Fruit fly (Drosophila melanogaster) whole organism, embryonic: ENCODE data around the gene Chd64.
A peak's percentile ranks its signal among the peaks of the same experiment; 100 is the strongest.

Source experiments
- Ada2b ChIP-seq: fragments of 200-800 bp; sonication (Bioruptor generic); IDR thresholded peaks from 2 replicates; pipeline ENCODE4 v1.3.6; 2022; ENCODE audit warnings: missing biosample characterization, missing genetic modification characterization
- Adf1 ChIP-seq: fragments of 200-800 bp; sonication (Bioruptor generic); IDR thresholded peaks from 2 replicates; pipeline ENCODE4 v1.3.6; 2022; ENCODE audit warnings: missing biosample characterization, missing genetic modification characterization
- Aef1 ChIP-seq: fragments of 200-800 bp; sonication (Bioruptor generic); IDR thresholded peaks from 3 replicates; pipeline ENCODE4 v1.3.6; 2022; ENCODE audit warnings: missing biosample characterization, missing genetic modification characterization
- BEAF-32 ChIP-seq: fragments of 200-800 bp; sonication (Bioruptor generic); optimal IDR thresholded peaks from 3 replicates; lab custom pipeline; 2017; ENCODE audit warnings: missing biosample characterization, missing genetic modification characterization, mild to moderate bottlenecking, moderate library complexity, missing genetic modification reagents
- CG10147 ChIP-seq: fragments of 200-800 bp; sonication (Bioruptor generic); optimal IDR thresholded peaks from 2 replicates; lab custom pipeline; 2019; ENCODE audit warnings: missing biosample characterization, mild to moderate bottlenecking, missing genetic modification characterization, moderate library complexity
- CG10267 ChIP-seq: fragments of 200-800 bp; sonication (Bioruptor generic); optimal IDR thresholded peaks from 2 replicates; lab custom pipeline; 2018; ENCODE audit warnings: missing biosample characterization, mild to moderate bottlenecking, missing genetic modification characterization, moderate library complexity
- CG11247 ChIP-seq: fragments of 200-800 bp; sonication (Bioruptor generic); IDR thresholded peaks from 2 replicates; pipeline ENCODE4 v1.3.6; 2022; ENCODE audit warnings: missing biosample characterization, missing genetic modification characterization
- CG12391 ChIP-seq: fragments of 200-800 bp; sonication (Bioruptor generic); optimal IDR thresholded peaks from 3 replicates; lab custom pipeline; 2018; ENCODE audit warnings: missing biosample characterization, mild to moderate bottlenecking, missing genetic modification characterization, moderate library complexity
- CG14014 ChIP-seq: fragments of 200-800 bp; sonication (Bioruptor generic); IDR thresholded peaks from 2 replicates; pipeline ENCODE4 v1.3.6; 2022; ENCODE audit warnings: missing biosample characterization, missing genetic modification characterization
- CG15601 ChIP-seq: fragments of 200-800 bp; sonication (Bioruptor generic); optimal IDR thresholded peaks from 3 replicates; lab custom pipeline; 2019; ENCODE audit warnings: missing biosample characterization, mild to moderate bottlenecking, missing genetic modification characterization, moderate library complexity
- CG15696 ChIP-seq: fragments of 200-800 bp; sonication (Bioruptor generic); optimal IDR thresholded peaks from 2 replicates; lab custom pipeline; 2019; ENCODE audit warnings: missing biosample characterization, mild to moderate bottlenecking, missing genetic modification characterization, moderate library complexity
- CG1603 ChIP-seq: fragments of 200-800 bp; sonication (Bioruptor generic); optimal IDR thresholded peaks from 2 replicates; lab custom pipeline; 2019; ENCODE audit warnings: missing biosample characterization, mild to moderate bottlenecking, missing genetic modification characterization, moderate library complexity
- CG1647 ChIP-seq: fragments of 200-800 bp; sonication (Bioruptor generic); optimal IDR thresholded peaks from 3 replicates; lab custom pipeline; 2016; ENCODE audit warnings: missing biosample characterization, missing genetic modification characterization
- CG17359 ChIP-seq: fragments of 200-800 bp; sonication (Bioruptor generic); optimal IDR thresholded peaks from 3 replicates; lab custom pipeline; 2018; ENCODE audit warnings: missing biosample characterization, mild to moderate bottlenecking, missing genetic modification characterization, moderate library complexity
- CG18262 ChIP-seq: fragments of 200-800 bp; optimal IDR thresholded peaks from 3 replicates; lab custom pipeline; 2019; ENCODE audit warnings: missing biosample characterization, mild to moderate bottlenecking, missing genetic modification characterization, moderate library complexity
- CG18599 ChIP-seq: fragments of 200-800 bp; sonication (Bioruptor generic); optimal IDR thresholded peaks from 3 replicates; lab custom pipeline; 2017; ENCODE audit warnings: missing biosample characterization, missing genetic modification characterization, mild to moderate bottlenecking, moderate library complexity, missing genetic modification reagents
- CG18619 ChIP-seq: fragments of 200-800 bp; sonication (Bioruptor generic); optimal IDR thresholded peaks from 3 replicates; lab custom pipeline; 2017; ENCODE audit warnings: missing biosample characterization, mild to moderate bottlenecking, missing genetic modification characterization
- CG2120 ChIP-seq: fragments of 200-800 bp; sonication (Bioruptor generic); optimal IDR thresholded peaks from 3 replicates; lab custom pipeline; 2016; ENCODE audit warnings: missing biosample characterization, missing genetic modification characterization
- CG2199 ChIP-seq: fragments of 200-800 bp; sonication (Bioruptor generic); IDR thresholded peaks from 3 replicates; pipeline ENCODE4 v1.3.6; 2022; ENCODE audit warnings: missing biosample characterization, missing genetic modification characterization
- CG34224 ChIP-seq: fragments of 200-800 bp; sonication (Bioruptor generic); IDR thresholded peaks from 3 replicates; pipeline ENCODE4 v1.3.6; 2022; ENCODE audit warnings: missing biosample characterization, missing genetic modification characterization; ENCODE audit not compliant: partially characterized antibody
- CG3995 ChIP-seq: fragments of 200-800 bp; sonication (Bioruptor generic); optimal IDR thresholded peaks from 3 replicates; lab custom pipeline; 2016; ENCODE audit warnings: missing biosample characterization, missing genetic modification characterization
- CG43689 ChIP-seq: fragments of 200-800 bp; sonication (Bioruptor generic); IDR thresholded peaks from 2 replicates; pipeline ENCODE4 v1.3.6; 2022; ENCODE audit warnings: missing biosample characterization, missing genetic modification characterization
- CG7928 ChIP-seq: fragments of 200-800 bp; sonication (Bioruptor generic); optimal IDR thresholded peaks from 2 replicates; lab custom pipeline; 2017; ENCODE audit warnings: missing biosample characterization, mild to moderate bottlenecking, missing genetic modification characterization
- CHES-1-like ChIP-seq: fragments of 200-800 bp; sonication (Bioruptor generic); optimal IDR thresholded peaks from 2 replicates; lab custom pipeline; 2016; ENCODE audit warnings: missing biosample characterization, missing genetic modification characterization
- Dek ChIP-seq: fragments of 200-800 bp; sonication (Bioruptor generic); optimal IDR thresholded peaks from 3 replicates; lab custom pipeline; 2019; ENCODE audit warnings: missing biosample characterization, mild to moderate bottlenecking, missing genetic modification characterization, moderate library complexity
- Hmr ChIP-seq: fragments of 200-800 bp; sonication (Bioruptor generic); optimal IDR thresholded peaks from 3 replicates; lab custom pipeline; 2017; ENCODE audit warnings: mild to moderate bottlenecking, missing biosample characterization, missing genetic modification reagents, missing genetic modification characterization
- Meics ChIP-seq: fragments of 200-800 bp; sonication (Bioruptor generic); optimal IDR thresholded peaks from 2 replicates; lab custom pipeline; 2017; ENCODE audit warnings: missing biosample characterization, mild to moderate bottlenecking, missing genetic modification characterization
- Rfx ChIP-seq: fragments of 200-800 bp; sonication (Bioruptor generic); IDR thresholded peaks from 2 replicates; pipeline ENCODE4 v1.3.6; 2022; ENCODE audit warnings: missing biosample characterization, missing genetic modification characterization
- Scr ChIP-seq: fragments of 200-800 bp; sonication (Bioruptor generic); IDR thresholded peaks from 2 replicates; pipeline ENCODE4 v1.3.6; 2022; ENCODE audit warnings: missing biosample characterization, missing genetic modification characterization; ENCODE audit not compliant: partially characterized antibody
- abd-A ChIP-seq: fragments of 200-800 bp; sonication (Bioruptor generic); optimal IDR thresholded peaks from 3 replicates; lab custom pipeline; 2019; ENCODE audit warnings: missing biosample characterization, mild to moderate bottlenecking, missing genetic modification characterization, moderate library complexity
- bbx ChIP-seq: fragments of 200-800 bp; sonication (Bioruptor generic); IDR thresholded peaks from 2 replicates; pipeline ENCODE4 v1.3.6; 2022; ENCODE audit warnings: missing biosample characterization, missing genetic modification characterization; ENCODE audit not compliant: partially characterized antibody
- caup ChIP-seq: fragments of 200-800 bp; sonication (Bioruptor generic); optimal IDR thresholded peaks from 3 replicates; lab custom pipeline; 2017; ENCODE audit warnings: missing biosample characterization, mild to moderate bottlenecking, missing genetic modification characterization, moderate library complexity; ENCODE audit not compliant: severe bottlenecking
- corto ChIP-seq: fragments of 200-800 bp; sonication (Bioruptor generic); optimal IDR thresholded peaks from 2 replicates; lab custom pipeline; 2016; ENCODE audit warnings: missing biosample characterization, mild to moderate bottlenecking, missing genetic modification characterization, moderate library complexity
- fd64A ChIP-seq: fragments of 200-800 bp; sonication (Bioruptor generic); optimal IDR thresholded peaks from 3 replicates; lab custom pipeline; 2018; ENCODE audit warnings: missing biosample characterization, mild to moderate bottlenecking, missing genetic modification characterization
- gsb-n ChIP-seq: fragments of 200-800 bp; sonication (Bioruptor generic); optimal IDR thresholded peaks from 3 replicates; lab custom pipeline; 2018; ENCODE audit warnings: missing biosample characterization, mild to moderate bottlenecking, missing genetic modification characterization
- hkb ChIP-seq, 2 experiments: fragments of 200-800 bp in 1 of 2; fragments of >200 bp in 1 of 2; sonication (Bioruptor generic) in 1 of 2; IDR thresholded peaks in 1 of 2; optimal IDR thresholded peaks in 1 of 2; 2 replicates each; pipeline versions ENCODE4 v1.3.6 to Lab custom; 2017 to 2022; ENCODE audit warnings: missing biosample characterization in 1 of 2, missing genetic modification characterization in 1 of 2
- ind ChIP-seq: fragments of 200-800 bp; sonication (Bioruptor generic); optimal IDR thresholded peaks from 3 replicates; lab custom pipeline; 2016; ENCODE audit warnings: missing biosample characterization, missing genetic modification characterization
- jigr1 ChIP-seq: fragments of 200-800 bp; sonication (Bioruptor generic); IDR thresholded peaks from 3 replicates; pipeline ENCODE4 v1.3.6; 2022; ENCODE audit warnings: missing biosample characterization, missing genetic modification characterization
- ken ChIP-seq: fragments of 200-800 bp; sonication (Bioruptor generic); IDR thresholded peaks from 3 replicates; pipeline ENCODE4 v1.3.6; 2022; ENCODE audit warnings: missing biosample characterization, missing genetic modification characterization
- lab ChIP-seq: fragments of 200-800 bp; sonication (Bioruptor generic); optimal IDR thresholded peaks from 3 replicates; lab custom pipeline; 2017; ENCODE audit warnings: missing biosample characterization, missing genetic modification characterization, mild to moderate bottlenecking, moderate library complexity, missing genetic modification reagents
- lilli ChIP-seq: fragments of 200-800 bp; sonication (Bioruptor generic); optimal IDR thresholded peaks from 3 replicates; lab custom pipeline; 2016; ENCODE audit warnings: missing biosample characterization, missing genetic modification characterization
- maf-S ChIP-seq: fragments of 200-800 bp; sonication (Bioruptor generic); optimal IDR thresholded peaks from 2 replicates; lab custom pipeline; 2016; ENCODE audit warnings: missing biosample characterization, missing genetic modification characterization
- peb ChIP-seq: fragments of 200-800 bp; sonication (Bioruptor generic); IDR thresholded peaks from 2 replicates; pipeline ENCODE4 v1.3.6; 2022; ENCODE audit warnings: missing biosample characterization, missing genetic modification characterization
- pita ChIP-seq: fragments of 200-800 bp; sonication (Bioruptor generic); optimal IDR thresholded peaks from 2 replicates; lab custom pipeline; 2017; ENCODE audit warnings: missing biosample characterization, mild to moderate bottlenecking, missing genetic modification characterization
- repo ChIP-seq: fragments of 200-800 bp; sonication (Bioruptor generic); optimal IDR thresholded peaks from 2 replicates; lab custom pipeline; 2016; ENCODE audit warnings: missing biosample characterization, missing genetic modification characterization
- trem ChIP-seq: fragments of 200-800 bp; optimal IDR thresholded peaks from 3 replicates; lab custom pipeline; 2019; ENCODE audit warnings: missing biosample characterization, mild to moderate bottlenecking, missing genetic modification characterization, moderate library complexity
- unpg ChIP-seq: fragments of 200-800 bp; sonication (Bioruptor generic); optimal IDR thresholded peaks from 3 replicates; lab custom pipeline; 2018; ENCODE audit warnings: missing biosample characterization, mild to moderate bottlenecking, missing genetic modification characterization, moderate library complexity
- zfh1 ChIP-seq: fragments of 200-800 bp; sonication (Bioruptor generic); IDR thresholded peaks from 3 replicates; pipeline ENCODE4 v1.3.6; 2022; ENCODE audit warnings: missing biosample characterization, missing genetic modification characterization

Gene Chd64

dm6 chr3L:4169957-4170651, 47.9 kb upstream of the Chd64 start, which contains the start of gene Ero1L (continued):
- TF ChIP-seq CG1647 (GFP tag; lab: Kevin White, UChicago) (no peak), CG34224 (GFP tag; lab: Robert Waterston, UW) (no peak), Scr (GFP tag; lab: Robert Waterston, UW) (no peak), hkb (optimal IDR thresholded peaks at IDR 0.05; lab: Kevin White, UChicago) (no peak), hkb (GFP tag; IDR thresholded peaks at IDR 0.05; lab: Robert Waterston, UW) (no peak), Hmr (GFP tag; lab: Kevin White, UChicago) (peak; percentile 26), bbx (GFP tag; lab: Robert Waterston, UW) (peak; percentile 50), CG17359 (tag; lab: Kevin White, UChicago) (peak; percentile 29), CG18619 (peak; percentile 13), CHES-1-like (GFP tag; lab: Kevin White, UChicago) (no peak), CG2199 (GFP tag; lab: Robert Waterston, UW) (peak; percentile 65; the same call in 1 of the 3 replicates), zfh1 (GFP tag; lab: Robert Waterston, UW) (no peak; the same call in 2 of the 3 replicates), CG14014 (GFP tag; lab: Robert Waterston, UW) (0 out of 2 replicates have a peak, but pooled peaks have one; percentile 8), corto (GFP tag; lab: Kevin White, UChicago) (no peak), CG15601 (tag; lab: Kevin White, UChicago) (peak; percentile 45), CG2120 (GFP tag; lab: Kevin White, UChicago) (peak; percentile 16), abd-A (tag; lab: Kevin White, UChicago) (peak; percentile 67), caup (no peak), Ada2b (GFP tag; lab: Robert Waterston, UW) (no peak), lab (GFP tag; lab: Kevin White, UChicago) (peak; percentile 67), BEAF-32 (peak; percentile 40), CG11247 (GFP tag; lab: Robert Waterston, UW) (peak; percentile 36; the same call in 1 of the 2 replicates), maf-S (GFP tag; lab: Kevin White, UChicago) (no peak), CG12391 (tag; lab: Kevin White, UChicago) (peak; percentile 55), CG1603 (tag; lab: Kevin White, UChicago) (peak; percentile 33), Rfx (GFP tag; lab: Robert Waterston, UW) (peak; percentile 38), ind (peak; percentile 2), CG3995 (GFP tag; lab: Kevin White, UChicago) (peak; percentile 21), Adf1 (GFP tag; lab: Robert Waterston, UW) (peak; percentile 43; the same call in 1 of the 2 replicates), CG10267 (tag; lab: Kevin White, UChicago) (peak; percentile 70), Aef1 (GFP tag; lab: Robert Waterston, UW) (peak; percentile 52), CG18262 (tag; lab: Kevin White, UChicago) (peak; percentile 55), gsb-n (no peak), CG7928 (peak; percentile 98), lilli (peak; percentile 34), CG15696 (tag; lab: Kevin White, UChicago) (peak; percentile 41), repo (GFP tag; lab: Kevin White, UChicago) (no peak), unpg (GFP tag; lab: Kevin White, UChicago) (peak; percentile 7), Meics (peak; percentile 52), trem (tag; lab: Kevin White, UChicago) (peak; percentile 66), pita (no peak), CG10147 (GFP tag; lab: Kevin White, UChicago) (peak; percentile 36), peb (GFP tag; lab: Robert Waterston, UW) (no peak), Dek (tag; lab: Kevin White, UChicago) (peak; percentile 38), fd64A (GFP tag; lab: Kevin White, UChicago) (no peak), jigr1 (GFP tag; lab: Robert Waterston, UW) (no peak), CG43689 (no peak), ken (GFP tag; lab: Robert Waterston, UW) (no peak), CG18599 (peak; percentile 55)
